Fruit fly (Drosophila melanogaster) whole organism: ENCODE data around the gene CG14537.

Source experiments
- Dll ChIP-seq: fragments of >200 bp; optimal IDR thresholded peaks from 2 replicates; lab custom pipeline; 2017
- EcR ChIP-seq, 2 experiments: fragments of >200 bp; optimal IDR thresholded peaks; 2 replicates each; lab custom pipeline; 2017; ENCODE audit warnings: missing biosample characterization in 2 of 2, missing genetic modification characterization in 2 of 2, missing genetic modification reagents in 2 of 2
- usp ChIP-seq: fragments of >200 bp; optimal IDR thresholded peaks from 2 replicates; lab custom pipeline; 2017; ENCODE audit warnings: missing biosample characterization, missing genetic modification characterization, mixed read lengths

DNA sequence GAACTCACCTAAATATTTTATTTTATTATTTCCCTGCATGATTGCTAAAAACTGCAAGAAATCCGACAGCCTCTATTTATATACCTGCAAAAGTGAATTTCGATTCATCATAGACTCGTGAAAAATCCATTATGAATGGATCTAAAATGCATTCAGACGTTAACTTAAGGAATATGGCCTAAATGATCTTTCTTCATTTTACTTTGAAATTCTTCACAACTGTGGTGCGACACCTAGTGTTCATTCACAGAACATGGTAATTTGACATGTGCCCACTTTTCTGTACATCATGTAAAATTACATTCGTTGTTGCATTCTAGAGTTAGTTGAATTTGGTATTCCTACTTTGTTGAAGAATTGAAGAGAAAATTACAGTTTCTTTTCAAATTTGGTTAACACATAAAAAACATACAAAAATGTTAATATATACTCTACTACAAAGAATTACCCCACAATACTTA lies 50.4 kb downstream of the CG14537 start, which contains the start of gene Spn28Db:
- TF ChIP-seq usp (no peak), Dll (no peak), EcR (GFP tag; optimal IDR thresholded peaks at IDR 0.05; lab: Kevin White, UChicago) (no peak)
